Fruit fly (Drosophila melanogaster) whole organism, prepupa: Measurements from ENCODE around the gene Rbf2.

Experiments used
- Blimp-1 ChIP-seq: fragments of 200-800 bp; sonication (Bioruptor generic); optimal IDR thresholded peaks from 3 replicates; lab custom pipeline; 2017; ENCODE audit warnings: missing biosample characterization, missing genetic modification characterization, mild to moderate bottlenecking, moderate library complexity, missing genetic modification reagents
- CG10631 ChIP-seq: fragments of 200-800 bp; sonication (Bioruptor generic); optimal IDR thresholded peaks from 2 replicates; lab custom pipeline; 2016; ENCODE audit warnings: missing biosample characterization, missing genetic modification characterization
- CG10669 ChIP-seq: fragments of 200-800 bp; sonication (Bioruptor generic); optimal IDR thresholded peaks from 3 replicates; lab custom pipeline; 2018; ENCODE audit warnings: missing biosample characterization, mild to moderate bottlenecking, missing genetic modification characterization, moderate library complexity
- CG11294 ChIP-seq: fragments of 200-800 bp; sonication (Bioruptor generic); IDR thresholded peaks from 2 replicates; pipeline ENCODE4 v1.3.6; 2022; ENCODE audit warnings: missing biosample characterization, missing genetic modification characterization
- CG11762 ChIP-seq: fragments of 200-800 bp; sonication (Bioruptor generic); optimal IDR thresholded peaks from 3 replicates; lab custom pipeline; 2016; ENCODE audit warnings: missing biosample characterization, missing genetic modification characterization; ENCODE audit not compliant: insufficient read depth
- CG11902 ChIP-seq: fragments of 200-800 bp; sonication (Bioruptor generic); optimal IDR thresholded peaks from 3 replicates; lab custom pipeline; 2016; ENCODE audit warnings: missing biosample characterization, missing genetic modification characterization
- CG15336 ChIP-seq: fragments of 200-800 bp; sonication (Bioruptor generic); IDR thresholded peaks from 2 replicates; pipeline ENCODE4 v1.3.6; 2022; ENCODE audit warnings: missing biosample characterization, missing genetic modification characterization
- CG1621 ChIP-seq: fragments of 200-800 bp; sonication (Bioruptor generic); optimal IDR thresholded peaks from 3 replicates; lab custom pipeline; 2018; ENCODE audit warnings: missing biosample characterization, mild to moderate bottlenecking, missing genetic modification characterization
- CG16779 ChIP-seq: fragments of 200-800 bp; sonication (Bioruptor generic); optimal IDR thresholded peaks from 3 replicates; lab custom pipeline; 2017; ENCODE audit warnings: missing biosample characterization, mild to moderate bottlenecking, missing genetic modification characterization
- CG3032 ChIP-seq: fragments of 200-800 bp; optimal IDR thresholded peaks from 2 replicates; lab custom pipeline; 2019; ENCODE audit warnings: missing biosample characterization, mild to moderate bottlenecking, missing genetic modification characterization, moderate library complexity
- CG32006 ChIP-seq: fragments of 200-800 bp; sonication (Bioruptor generic); optimal IDR thresholded peaks from 3 replicates; lab custom pipeline; 2017; ENCODE audit warnings: missing biosample characterization, mild to moderate bottlenecking, missing genetic modification characterization
- CG34406 ChIP-seq: fragments of 200-800 bp; sonication (Bioruptor generic); optimal IDR thresholded peaks from 3 replicates; lab custom pipeline; 2016; ENCODE audit warnings: missing biosample characterization, missing genetic modification characterization
- CG3919 ChIP-seq: fragments of 200-800 bp; sonication (Bioruptor generic); optimal IDR thresholded peaks from 3 replicates; lab custom pipeline; 2016; ENCODE audit warnings: missing biosample characterization, missing genetic modification characterization
- CG6163 ChIP-seq: fragments of 200-800 bp; sonication (Bioruptor generic); IDR thresholded peaks from 3 replicates; pipeline ENCODE4 v1.3.6; 2022; ENCODE audit warnings: missing biosample characterization, missing genetic modification characterization
- CG6276 ChIP-seq: fragments of 200-800 bp; sonication (Bioruptor generic); optimal IDR thresholded peaks from 2 replicates; lab custom pipeline; 2017; ENCODE audit warnings: missing biosample characterization, mild to moderate bottlenecking, missing genetic modification characterization
- CG6792 ChIP-seq: fragments of 200-800 bp; sonication (Bioruptor generic); optimal IDR thresholded peaks from 3 replicates; lab custom pipeline; 2016; ENCODE audit warnings: missing biosample characterization, missing genetic modification characterization
- CG6808 ChIP-seq: fragments of 200-800 bp; sonication (Bioruptor generic); optimal IDR thresholded peaks from 3 replicates; lab custom pipeline; 2017; ENCODE audit warnings: missing biosample characterization, missing genetic modification characterization, mild to moderate bottlenecking, moderate library complexity, missing genetic modification reagents
- CG6854 ChIP-seq: fragments of 200-800 bp; sonication (Bioruptor generic); optimal IDR thresholded peaks from 2 replicates; lab custom pipeline; 2017; ENCODE audit warnings: missing biosample characterization, mild to moderate bottlenecking, missing genetic modification characterization
- CG7368 ChIP-seq: fragments of 200-800 bp; sonication (Bioruptor generic); optimal IDR thresholded peaks from 3 replicates; lab custom pipeline; 2016; ENCODE audit warnings: missing biosample characterization, missing genetic modification characterization
- CG8119 ChIP-seq: fragments of 200-800 bp; sonication (Bioruptor generic); IDR thresholded peaks from 3 replicates; pipeline ENCODE4 v1.3.6; 2022; ENCODE audit warnings: missing biosample characterization, missing genetic modification characterization
- CG9139 ChIP-seq: fragments of 200-800 bp; sonication (Bioruptor generic); optimal IDR thresholded peaks from 3 replicates; lab custom pipeline; 2017; ENCODE audit warnings: missing biosample characterization, mild to moderate bottlenecking, missing genetic modification characterization
- Eip78C ChIP-seq: fragments of 200-800 bp; sonication (Bioruptor generic); peaks from one replicate; lab custom pipeline; 2016; ENCODE audit warnings: missing biosample characterization, missing genetic modification characterization
- Eip93F ChIP-seq: fragments of 200-800 bp; sonication (Bioruptor generic); optimal IDR thresholded peaks from 2 replicates; lab custom pipeline; 2016; ENCODE audit warnings: missing biosample characterization, mild to moderate bottlenecking, missing genetic modification characterization
- Ets21C ChIP-seq: fragments of 200-800 bp; sonication (Bioruptor generic); optimal IDR thresholded peaks from 3 replicates; lab custom pipeline; 2016; ENCODE audit warnings: missing biosample characterization, missing genetic modification characterization
- Ets96B ChIP-seq: fragments of 200-800 bp; optimal IDR thresholded peaks from 2 replicates; lab custom pipeline; 2019; ENCODE audit warnings: missing biosample characterization, mild to moderate bottlenecking, missing genetic modification characterization, moderate library complexity
- Gug ChIP-seq: fragments of 200-800 bp; sonication (Bioruptor generic); IDR thresholded peaks from 2 replicates; pipeline ENCODE4 v1.3.6; 2022; ENCODE audit warnings: missing biosample characterization, missing genetic modification characterization
- Hr38 ChIP-seq: sonication (Bioruptor generic); optimal IDR thresholded peaks from 2 replicates; lab custom pipeline; 2016; ENCODE audit warnings: missing biosample characterization, missing genetic modification characterization
- Hr39 ChIP-seq: fragments of 200-800 bp; sonication (Bioruptor generic); optimal IDR thresholded peaks from 2 replicates; lab custom pipeline; 2016; ENCODE audit warnings: missing biosample characterization, missing genetic modification characterization
- Hr4 ChIP-seq: fragments of 200-800 bp; sonication (Bioruptor generic); optimal IDR thresholded peaks from 3 replicates; lab custom pipeline; 2016; ENCODE audit warnings: missing biosample characterization, missing genetic modification characterization
- Lpt ChIP-seq: fragments of 200-800 bp; sonication (Bioruptor generic); optimal IDR thresholded peaks from 3 replicates; lab custom pipeline; 2016; ENCODE audit warnings: missing biosample characterization, missing genetic modification characterization
- Met ChIP-seq: fragments of 200-800 bp; sonication (Bioruptor generic); optimal IDR thresholded peaks from 3 replicates; lab custom pipeline; 2016; ENCODE audit warnings: missing biosample characterization, missing genetic modification characterization
- OdsH ChIP-seq: fragments of 200-800 bp; sonication (Bioruptor generic); optimal IDR thresholded peaks from 3 replicates; lab custom pipeline; 2016; ENCODE audit warnings: missing biosample characterization, missing genetic modification characterization
- Sox102F ChIP-seq: fragments of 200-800 bp; sonication (Bioruptor generic); optimal IDR thresholded peaks from 2 replicates; lab custom pipeline; 2016; ENCODE audit warnings: missing biosample characterization, mild to moderate bottlenecking, missing genetic modification characterization
- Sox15 ChIP-seq: fragments of 200-800 bp; sonication (Bioruptor generic); optimal IDR thresholded peaks from 3 replicates; lab custom pipeline; 2016; ENCODE audit warnings: missing biosample characterization, missing genetic modification characterization
- acj6 ChIP-seq: fragments of 200-800 bp; sonication (Bioruptor generic); optimal IDR thresholded peaks from 3 replicates; lab custom pipeline; 2016; ENCODE audit warnings: missing biosample characterization, missing genetic modification characterization
- cyc ChIP-seq: fragments of 200-800 bp; sonication (Bioruptor generic); optimal IDR thresholded peaks from 3 replicates; lab custom pipeline; 2016; ENCODE audit warnings: missing biosample characterization, missing genetic modification characterization
- dac ChIP-seq: fragments of 200-800 bp; sonication (Bioruptor generic); optimal IDR thresholded peaks from 2 replicates; lab custom pipeline; 2017; ENCODE audit warnings: missing biosample characterization, mild to moderate bottlenecking, missing genetic modification characterization
- dsx ChIP-seq: fragments of 200-800 bp; optimal IDR thresholded peaks from 3 replicates; lab custom pipeline; 2019; ENCODE audit warnings: missing biosample characterization, mild to moderate bottlenecking, missing genetic modification characterization, moderate library complexity; ENCODE audit not compliant: poor library complexity, severe bottlenecking
- esn ChIP-seq: fragments of 200-800 bp; sonication (Bioruptor generic); optimal IDR thresholded peaks from 2 replicates; lab custom pipeline; 2016; ENCODE audit warnings: missing biosample characterization, mild to moderate bottlenecking, missing genetic modification characterization, moderate library complexity
- fd59A ChIP-seq: fragments of 200-800 bp; sonication (Bioruptor generic); optimal IDR thresholded peaks from 2 replicates; lab custom pipeline; 2017; ENCODE audit warnings: missing biosample characterization, mild to moderate bottlenecking, missing genetic modification characterization, missing genetic modification reagents
- fd85E ChIP-seq: fragments of 200-800 bp; sonication (Bioruptor generic); optimal IDR thresholded peaks from 3 replicates; lab custom pipeline; 2016; ENCODE audit warnings: missing biosample characterization, missing genetic modification characterization
- lz ChIP-seq: fragments of 200-800 bp; sonication (Bioruptor generic); optimal IDR thresholded peaks from 3 replicates; lab custom pipeline; 2016; ENCODE audit warnings: missing biosample characterization, missing genetic modification characterization
- net ChIP-seq: fragments of 200-800 bp; sonication (Bioruptor generic); optimal IDR thresholded peaks from 3 replicates; lab custom pipeline; 2016; ENCODE audit warnings: missing biosample characterization, missing genetic modification characterization
- pdm3 ChIP-seq: fragments of 200-800 bp; sonication (Bioruptor generic); optimal IDR thresholded peaks from 3 replicates; lab custom pipeline; 2016; ENCODE audit warnings: missing biosample characterization, missing genetic modification characterization
- salr ChIP-seq, 2 experiments: fragments of 200-800 bp; sonication (Bioruptor generic); optimal IDR thresholded peaks; 3 replicates each; lab custom pipeline; 2016 to 2018; ENCODE audit warnings: missing biosample characterization in 2 of 2, missing genetic modification characterization in 2 of 2, mild to moderate bottlenecking in 1 of 2
- svp ChIP-seq: fragments of 200-800 bp; sonication (Bioruptor generic); peaks from one replicate; lab custom pipeline; 2016; ENCODE audit warnings: missing biosample characterization, missing genetic modification characterization
- topi ChIP-seq: fragments of 200-800 bp; sonication (Bioruptor generic); optimal IDR thresholded peaks from 3 replicates; lab custom pipeline; 2016; ENCODE audit warnings: missing biosample characterization, missing genetic modification characterization

Gene Rbf2

dm6 chr3R:15919367-15920228 lies 45.6 kb upstream of the Rbf2 start (continued):
- TF ChIP-seq CG11762 (GFP tag; lab: Kevin White, UChicago) (peak; percentile 95), CG32006 (GFP tag; lab: Kevin White, UChicago) (peak; percentile 94), CG11902 (GFP tag; lab: Kevin White, UChicago) (peak; percentile 96), dac (GFP tag; lab: Kevin White, UChicago) (peak; percentile 78), topi (GFP tag; lab: Kevin White, UChicago) (peak; percentile 97), CG6276 (GFP tag; lab: Kevin White, UChicago) (peak; percentile 89), CG1621 (tag; lab: Kevin White, UChicago) (peak; percentile 95), CG6163 (GFP tag; lab: Robert Waterston, UW) (peak; percentile 98), CG10669 (GFP tag; lab: Kevin White, UChicago) (peak; percentile 96), esn (GFP tag; lab: Kevin White, UChicago) (peak; percentile 98), pdm3 (GFP tag; lab: Kevin White, UChicago) (peak; percentile 98), cyc (GFP tag; lab: Kevin White, UChicago) (peak; percentile 97), Blimp-1 (GFP tag; lab: Kevin White, UChicago) (peak; percentile 75), svp (GFP tag; lab: Kevin White, UChicago) (peak; percentile 99), lz (GFP tag; lab: Kevin White, UChicago) (peak; percentile 96), Lpt (GFP tag; lab: Kevin White, UChicago) (peak; percentile 86), Gug (GFP tag; lab: Robert Waterston, UW) (peak; percentile 90), CG9139 (GFP tag; lab: Kevin White, UChicago) (peak; percentile 76), CG10631 (GFP tag; lab: Kevin White, UChicago) (peak; percentile 96), acj6 (peak; percentile 97), Hr39 (GFP tag; lab: Kevin White, UChicago) (peak; percentile 98), CG15336 (GFP tag; lab: Robert Waterston, UW) (peak; percentile 95), CG16779 (tag; lab: Kevin White, UChicago) (peak; percentile 91), Sox102F (peak; percentile 95), CG6808 (peak; percentile 85), Eip78C (peak; percentile 99)

- TF ChIP-seq CG6854, result no peak
- no peak for TF ChIP-seq CG8119 (GFP tag; lab: Robert Waterston, UW)
- no peak for TF ChIP-seq Hr39 (GFP tag; lab: Kevin White, UChicago)
- no peak for TF ChIP-seq fd85E (GFP tag; lab: Kevin White, UChicago)
- TF ChIP-seq Sox102F, result no peak
- peak; percentile 15 for TF ChIP-seq Hr4 (GFP tag; lab: Kevin White, UChicago)
- TF ChIP-seq CG34406 (GFP tag; lab: Kevin White, UChicago), result no peak
- no peak for TF ChIP-seq CG11294
- no peak for TF ChIP-seq CG11902 (GFP tag; lab: Kevin White, UChicago)
- no peak for TF ChIP-seq dsx
- TF ChIP-seq CG3919 (GFP tag; lab: Kevin White, UChicago), result no peak
- TF ChIP-seq Met, result no peak
- TF ChIP-seq OdsH (GFP tag; lab: Kevin White, UChicago), result no peak
- TF ChIP-seq Eip93F, result no peak
- TF ChIP-seq Hr38, result no peak
- no peak for TF ChIP-seq fd59A
- TF ChIP-seq CG10631 (GFP tag; lab: Kevin White, UChicago), result peak; percentile 29
- TF ChIP-seq CG10669 (GFP tag; lab: Kevin White, UChicago), result no peak
- TF ChIP-seq Ets21C (GFP tag; lab: Kevin White, UChicago), result no peak
- TF ChIP-seq CG6276 (GFP tag; lab: Kevin White, UChicago), result no peak
- no peak for TF ChIP-seq CG7368 (GFP tag; lab: Kevin White, UChicago)
- peak; percentile 31 for TF ChIP-seq svp (GFP tag; lab: Kevin White, UChicago)
- peak; percentile 28 for TF ChIP-seq CG32006 (GFP tag; lab: Kevin White, UChicago)
- no peak for TF ChIP-seq CG6792
- no peak for TF ChIP-seq CG6163 (GFP tag; lab: Robert Waterston, UW)
- no peak for TF ChIP-seq net
- TF ChIP-seq Sox15 (GFP tag; lab: Kevin White, UChicago), result no peak
- no peak for TF ChIP-seq acj6
- TF ChIP-seq CG16779 (tag; lab: Kevin White, UChicago), result no peak
- TF ChIP-seq Eip78C, result no peak
- TF ChIP-seq salr (GFP tag; optimal IDR thresholded peaks at IDR 0.05; lab: Kevin White, UChicago), result no peak
- no peak for TF ChIP-seq Ets96B (tag; lab: Kevin White, UChicago)
- TF ChIP-seq CG3032, result no peak
- no peak for TF ChIP-seq Blimp-1 (GFP tag; lab: Kevin White, UChicago)
- no peak for TF ChIP-seq pdm3 (GFP tag; lab: Kevin White, UChicago)
- TF ChIP-seq cyc (GFP tag; lab: Kevin White, UChicago), result no peak
Measured at dm6 chr3R:15920229-15920533, 45.1 kb upstream of the Rbf2 start.
